Worm (Caenorhabditis elegans) whole organism, late embryonic: ENCODE data around the gene ZK381.2.

Experiments used
- ceh-24 ChIP-seq: sonication (generic microtip); optimal IDR thresholded peaks from 2 replicates; lab custom pipeline; 2016; ENCODE audit warnings: mild to moderate bottlenecking, missing genetic modification characterization, missing compliant biosample characterization
- ceh-9 ChIP-seq: sonication (generic microtip); optimal IDR thresholded peaks from 2 replicates; lab custom pipeline; 2016; ENCODE audit warnings: mild to moderate bottlenecking, missing genetic modification characterization, inconsistent platforms, missing compliant biosample characterization
- fkh-10 ChIP-seq: fragments of 150-350 bp; optimal IDR thresholded peaks from 2 replicates; lab custom pipeline; 2014; ENCODE audit warnings: missing biosample characterization, missing genetic modification reagents, missing genetic modification characterization
- hlh-13 ChIP-seq: fragments of 200-800 bp; sonication (Bioruptor generic); optimal IDR thresholded peaks from 2 replicates; lab custom pipeline; 2018; ENCODE audit warnings: mild to moderate bottlenecking, missing genetic modification characterization, missing compliant biosample characterization
- hlh-30 ChIP-seq: sonication (generic microtip); optimal IDR thresholded peaks from 2 replicates; lab custom pipeline; 2017; ENCODE audit warnings: antibody characterized with exemption, missing genetic modification characterization, missing compliant biosample characterization; ENCODE audit not compliant: insufficient read depth
- nhr-11 ChIP-seq: fragments of 150-350 bp; optimal IDR thresholded peaks from 2 replicates; lab custom pipeline; 2014; ENCODE audit warnings: missing biosample characterization, missing genetic modification characterization
- pat-9 ChIP-seq: fragments of 200-800 bp; sonication (Bioruptor generic); optimal IDR thresholded peaks from 2 replicates; lab custom pipeline; 2018; ENCODE audit warnings: mild to moderate bottlenecking, missing genetic modification characterization, moderate library complexity, missing compliant biosample characterization
- ttx-3 ChIP-seq: sonication (generic microtip); optimal IDR thresholded peaks from 2 replicates; lab custom pipeline; 2016; ENCODE audit warnings: missing genetic modification reagents, missing genetic modification characterization, missing compliant biosample characterization
- unc-86 ChIP-seq: sonication (generic microtip); optimal IDR thresholded peaks from 2 replicates; lab custom pipeline; 2016; ENCODE audit warnings: missing genetic modification characterization, missing compliant biosample characterization

ce11 chrIV:6977089-6977558, 11.8 kb downstream of the ZK381.2 start, which contains the start of the genes pgl-1 and him-3:
- TF ChIP-seq ceh-24 (no peak), hlh-13 (no peak), ttx-3 (tag; lab: Kevin White, UChicago) (no peak), hlh-30 (tag; lab: Kevin White, UChicago) (no peak), nhr-11 (tag; lab: Kevin White, UChicago) (no peak), pat-9 (tag; lab: Kevin White, UChicago) (no peak), unc-86 (tag; lab: Kevin White, UChicago) (no peak), fkh-10 (no peak), ceh-9 (tag; lab: Kevin White, UChicago) (no peak)
